Worm (Caenorhabditis elegans): ENCODE measurements around the gene C31G12.1.

Gene C31G12.1

ce11 chrV:18179663-18180062 lies at the start of gene C31G12.1:
TSS of gene C31G12.1 (plus strand) at chrV:18179963.
- TF ChIP-seq pes-1 (GFP tag; IDR thresholded peaks at IDR 0.05) (no peak), hnd-1 (tag; optimal IDR thresholded peaks at IDR 0.05) (no peak), tbx-11 (GFP tag; IDR thresholded peaks at IDR 0.05) (no peak), ceh-36 (tag; optimal IDR thresholded peaks at IDR 0.05) (no peak), ceh-13 (GFP tag; optimal IDR thresholded peaks at IDR 0.05) (no peak), hmg-4 (GFP tag; optimal IDR thresholded peaks at IDR 0.05) (no peak), sea-1 (GFP tag; conservative IDR thresholded peaks at IDR 0.05) (no peak), ets-7 (tag; optimal IDR thresholded peaks at IDR 0.05) (no peak)

- TF ChIP-seq flt-1 (GFP tag; IDR thresholded peaks at IDR 0.05) (no peak), tbx-11 (GFP tag; IDR thresholded peaks at IDR 0.05) (no peak), hnd-1 (tag; optimal IDR thresholded peaks at IDR 0.05) (no peak), sea-1 (GFP tag; conservative IDR thresholded peaks at IDR 0.05) (no peak), pes-1 (GFP tag; IDR thresholded peaks at IDR 0.05) (no peak)
Measured at ce11 chrV:18131049-18131448, 48.7 kb upstream of the C31G12.1 start, which contains the start of gene Y37H2A.12. TSS of gene Y37H2A.12 (minus strand) at chrV:18131129.

DNA sequence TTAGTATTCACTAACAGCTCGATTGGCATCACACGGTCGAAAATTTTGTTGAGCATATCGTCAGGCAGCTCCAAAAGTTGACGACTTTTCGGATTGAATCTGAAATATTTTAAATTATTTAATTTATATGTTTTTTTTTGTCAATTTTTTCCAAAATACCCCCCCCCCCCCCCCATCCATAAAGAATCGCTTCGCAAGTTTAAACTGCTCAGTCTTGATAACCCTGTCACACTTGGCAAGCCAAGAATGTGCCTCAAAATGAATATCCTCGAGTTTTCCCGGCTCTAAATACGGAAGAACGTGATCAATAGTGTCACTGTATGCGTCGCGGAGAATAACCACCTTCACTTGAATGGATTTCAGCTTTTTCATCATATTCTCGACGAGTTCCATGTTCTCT lies 46.6 kb upstream of the C31G12.1 start, which contains the start of gene Y37H2A.18:
Y37H2A.18 (minus strand) TSS at position 101 of the 400 bp plus-strand sequence.
- no peak for TF ChIP-seq hnd-1 (tag; optimal IDR thresholded peaks at IDR 0.05)
- no peak for TF ChIP-seq ama-1 (optimal IDR thresholded peaks at IDR 0.05)
- TF ChIP-seq scrt-1 (GFP tag; IDR thresholded peaks at IDR 0.05): no peak
- no peak for TF ChIP-seq aly-1 (tag; optimal IDR thresholded peaks at IDR 0.05)
- TF ChIP-seq tra-4 (tag; optimal IDR thresholded peaks at IDR 0.05): no peak
- TF ChIP-seq B0310.2 (tag; optimal IDR thresholded peaks at IDR 0.05): no peak
- TF ChIP-seq flt-1 (GFP tag; IDR thresholded peaks at IDR 0.05): no peak
- TF ChIP-seq ceh-36 (tag; optimal IDR thresholded peaks at IDR 0.05): no peak
- no peak for TF ChIP-seq hmbx-1 (tag; optimal IDR thresholded peaks at IDR 0.05)
- no peak for TF ChIP-seq ceh-13 (GFP tag; optimal IDR thresholded peaks at IDR 0.05)
- TF ChIP-seq pes-1 (GFP tag; IDR thresholded peaks at IDR 0.05): no peak
- no peak for TF ChIP-seq tbx-37 (GFP tag; conservative IDR thresholded peaks at IDR 0.05)
- TF ChIP-seq F13C5.2 (tag; optimal IDR thresholded peaks at IDR 0.05): no peak

- TF ChIP-seq flt-1 (GFP tag; IDR thresholded peaks at IDR 0.05) (no peak), tbx-11 (GFP tag; IDR thresholded peaks at IDR 0.05) (no peak), scrt-1 (GFP tag; IDR thresholded peaks at IDR 0.05) (no peak), sea-1 (GFP tag; conservative IDR thresholded peaks at IDR 0.05) (no peak)
Measured at ce11 chrV:18134378-18134777, 45.4 kb upstream of the C31G12.1 start, which contains the start of gene Y37H2A.7. TSS of gene Y37H2A.7 (minus strand) at chrV:18134478.

DNA sequence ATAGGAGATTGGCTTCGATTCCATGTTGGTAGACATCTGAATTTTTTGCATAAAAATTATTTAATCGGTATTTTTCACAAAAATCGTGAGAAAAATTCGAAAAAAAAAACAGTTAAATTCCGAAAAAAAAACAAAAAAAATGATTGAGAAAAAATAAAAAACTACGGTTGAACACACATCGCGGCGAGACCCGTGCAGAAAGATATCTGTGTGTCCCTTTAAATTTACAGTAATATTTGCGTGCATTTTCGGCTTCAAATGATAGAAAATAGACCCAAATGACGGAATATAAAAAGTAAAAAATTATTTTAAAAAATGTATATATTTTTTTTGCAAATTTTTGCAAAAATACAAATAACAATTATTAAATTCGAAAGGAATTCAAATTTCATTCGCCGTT lies 42.1 kb upstream of the C31G12.1 start:
- TF ChIP-seq hmg-4 (GFP tag; optimal IDR thresholded peaks at IDR 0.05) (no peak), pes-1 (GFP tag; IDR thresholded peaks at IDR 0.05) (no peak), scrt-1 (GFP tag; IDR thresholded peaks at IDR 0.05) (no peak), hmbx-1 (tag; optimal IDR thresholded peaks at IDR 0.05) (no peak), ama-1 (optimal IDR thresholded peaks at IDR 0.05) (no peak), ets-7 (tag; optimal IDR thresholded peaks at IDR 0.05) (no peak), ceh-36 (tag; optimal IDR thresholded peaks at IDR 0.05) (no peak), tbx-11 (GFP tag; IDR thresholded peaks at IDR 0.05) (no peak), flt-1 (GFP tag; IDR thresholded peaks at IDR 0.05) (no peak), ceh-13 (GFP tag; optimal IDR thresholded peaks at IDR 0.05) (no peak), F13C5.2 (tag; optimal IDR thresholded peaks at IDR 0.05) (no peak), hnd-1 (tag; optimal IDR thresholded peaks at IDR 0.05) (no peak)

ce11 chrV:18138695-18139094 lies 41.1 kb upstream of the C31G12.1 start, which contains the start of gene Y37H2A.10:
TSS of gene Y37H2A.10 (plus strand) at chrV:18138995.
- TF ChIP-seq tra-4 (tag; optimal IDR thresholded peaks at IDR 0.05): no peak
- no peak for TF ChIP-seq hmbx-1 (tag; optimal IDR thresholded peaks at IDR 0.05)

DNA sequence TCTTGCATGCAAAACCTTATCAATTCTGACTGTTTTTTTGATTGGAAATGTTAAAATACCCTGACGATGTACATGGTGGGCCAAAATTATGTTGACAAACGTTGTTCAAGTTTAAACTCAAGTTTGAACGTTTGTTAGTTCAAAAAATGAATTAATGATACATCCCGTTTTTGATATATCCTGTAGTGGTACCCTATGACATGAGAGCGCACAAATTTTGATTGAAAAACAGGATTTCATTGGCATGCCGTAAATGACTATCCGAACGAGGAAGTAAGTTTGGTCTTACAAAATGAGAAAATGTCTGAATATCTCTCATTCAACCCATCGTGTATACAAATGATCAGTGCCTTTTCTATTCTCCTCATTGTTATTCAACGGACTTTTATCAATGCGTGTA lies 38.6 kb upstream of the C31G12.1 start, which contains the start of gene Y37H2A.11:
Y37H2A.11 (plus strand) TSS at position 301 of the 400 bp plus-strand sequence.
- TF ChIP-seq ets-7 (tag; optimal IDR thresholded peaks at IDR 0.05) (no peak), pes-1 (GFP tag; IDR thresholded peaks at IDR 0.05) (no peak), hmg-4 (GFP tag; optimal IDR thresholded peaks at IDR 0.05) (no peak), tbx-11 (GFP tag; IDR thresholded peaks at IDR 0.05) (no peak), sea-1 (GFP tag; conservative IDR thresholded peaks at IDR 0.05) (no peak), F13C5.2 (tag; optimal IDR thresholded peaks at IDR 0.05) (no peak), flt-1 (GFP tag; IDR thresholded peaks at IDR 0.05) (no peak), B0310.2 (tag; optimal IDR thresholded peaks at IDR 0.05) (no peak), aly-1 (tag; optimal IDR thresholded peaks at IDR 0.05) (no peak), tbx-37 (GFP tag; conservative IDR thresholded peaks at IDR 0.05) (no peak), hmbx-1 (tag; optimal IDR thresholded peaks at IDR 0.05) (no peak), scrt-1 (GFP tag; IDR thresholded peaks at IDR 0.05) (no peak), ceh-36 (tag; optimal IDR thresholded peaks at IDR 0.05) (no peak), hnd-1 (tag; optimal IDR thresholded peaks at IDR 0.05) (no peak), ama-1 (optimal IDR thresholded peaks at IDR 0.05) (no peak), tra-4 (tag; optimal IDR thresholded peaks at IDR 0.05) (no peak), ceh-13 (GFP tag; optimal IDR thresholded peaks at IDR 0.05) (no peak)

ce11 chrV:18142549-18142948 lies 37.2 kb upstream of the C31G12.1 start, which contains the start of gene Y37H2A.13:
TSS of gene Y37H2A.13 (plus strand) at chrV:18142849.
- TF ChIP-seq hmg-4 (GFP tag; optimal IDR thresholded peaks at IDR 0.05) (no peak), ets-7 (tag; optimal IDR thresholded peaks at IDR 0.05) (no peak), B0310.2 (tag; optimal IDR thresholded peaks at IDR 0.05) (no peak), tra-4 (tag; optimal IDR thresholded peaks at IDR 0.05) (no peak), ceh-36 (tag; optimal IDR thresholded peaks at IDR 0.05) (no peak), pes-1 (GFP tag; IDR thresholded peaks at IDR 0.05) (no peak), scrt-1 (GFP tag; IDR thresholded peaks at IDR 0.05) (no peak), sea-1 (GFP tag; conservative IDR thresholded peaks at IDR 0.05) (no peak), ceh-13 (GFP tag; optimal IDR thresholded peaks at IDR 0.05) (no peak), aly-1 (tag; optimal IDR thresholded peaks at IDR 0.05) (no peak)

Data from whole organism, early embryonic.